Worm (Caenorhabditis elegans) whole organism, L4 larva: ENCODE data around the gene srh-266.
A peak's percentile ranks its signal among the peaks of the same experiment; 100 is the strongest.

Experiments used
- F10B5.3 ChIP-seq: sonication (generic microtip); optimal IDR thresholded peaks from 2 replicates; lab custom pipeline; 2016; ENCODE audit warnings: mild to moderate bottlenecking, missing genetic modification characterization, missing compliant biosample characterization
- R02D3.7 ChIP-seq: fragments of 150-350 bp; sonication (generic microtip); optimal IDR thresholded peaks from 3 replicates; lab custom pipeline; 2014; ENCODE audit warnings: missing biosample characterization, missing genetic modification characterization
- T20F7.1 ChIP-seq: fragments of 200-800 bp; sonication (Bioruptor generic); optimal IDR thresholded peaks from 2 replicates; lab custom pipeline; 2018; ENCODE audit warnings: mild to moderate bottlenecking, missing genetic modification characterization, missing compliant biosample characterization
- Y105C5A.15 ChIP-seq: fragments of 200-800 bp; sonication (Bioruptor generic); IDR thresholded peaks from 2 replicates; pipeline ENCODE4 v1.3.6; 2022; ENCODE audit warnings: missing genetic modification characterization, missing compliant biosample characterization
- Y48G9A.11 ChIP-seq: fragments of 200-800 bp; sonication (Bioruptor generic); IDR thresholded peaks from 2 replicates; pipeline ENCODE4 v1.3.6; 2022; ENCODE audit warnings: missing genetic modification reagents, missing genetic modification characterization, missing compliant biosample characterization
- Y5F2A.4 ChIP-seq: fragments of 200-800 bp; sonication (Bioruptor generic); optimal IDR thresholded peaks from 2 replicates; lab custom pipeline; 2018; ENCODE audit warnings: mild to moderate bottlenecking, missing genetic modification characterization, missing compliant biosample characterization
- Y75B8A.6 ChIP-seq: fragments of 200-800 bp; sonication (Bioruptor generic); IDR thresholded peaks from 2 replicates; pipeline ENCODE4 v1.3.6; 2022; ENCODE audit warnings: missing genetic modification reagents, missing genetic modification characterization, missing compliant biosample characterization
- ZK546.5 ChIP-seq, 2 experiments: sonication (generic microtip); optimal IDR thresholded peaks; 2 replicates each; lab custom pipeline; 2017; ENCODE audit warnings: missing biosample characterization in 2 of 2, missing genetic modification characterization in 2 of 2
- aha-1 ChIP-seq: fragments of 150-350 bp; peaks from one replicate; lab custom pipeline; 2014; ENCODE audit warnings: missing biosample characterization, missing genetic modification characterization
- arid-1 ChIP-seq: fragments of 200-800 bp; sonication (Bioruptor generic); conservative IDR thresholded peaks from 2 replicates; pipeline ENCODE4 v1.3.6; 2022; ENCODE audit warnings: missing genetic modification reagents, missing genetic modification characterization, missing compliant biosample characterization
- ceh-20 ChIP-seq: fragments of 200-800 bp; sonication (Bioruptor generic); IDR thresholded peaks from 2 replicates; pipeline ENCODE4 v1.3.6; 2022; ENCODE audit warnings: missing genetic modification reagents, missing genetic modification characterization, missing compliant biosample characterization
- cey-2 ChIP-seq: sonication (generic microtip); optimal IDR thresholded peaks from 3 replicates; lab custom pipeline; 2017; ENCODE audit warnings: missing genetic modification characterization, mild to moderate bottlenecking, missing compliant biosample characterization, antibody characterized with exemption, borderline replicate concordance; ENCODE audit not compliant: insufficient read depth
- dmd-6 ChIP-seq: fragments of 200-800 bp; sonication (Bioruptor generic); IDR thresholded peaks from 2 replicates; pipeline ENCODE4 v1.3.6; 2022; ENCODE audit warnings: missing genetic modification reagents, missing genetic modification characterization, missing compliant biosample characterization
- dmd-8 ChIP-seq: fragments of 200-800 bp; sonication (Bioruptor generic); IDR thresholded peaks from 2 replicates; pipeline ENCODE4 v1.3.6; 2022; ENCODE audit warnings: missing genetic modification characterization, missing compliant biosample characterization
- dmd-9 ChIP-seq: fragments of 200-800 bp; sonication (Bioruptor generic); IDR thresholded peaks from 2 replicates; pipeline ENCODE4 v1.3.6; 2022; ENCODE audit warnings: missing genetic modification reagents, missing genetic modification characterization, missing compliant biosample characterization
- dpl-1 ChIP-seq: fragments of 150-350 bp; optimal IDR thresholded peaks from 2 replicates; lab custom pipeline; 2014; ENCODE audit warnings: missing biosample characterization, missing genetic modification reagents, missing genetic modification characterization
- duxl-1 ChIP-seq: sonication (generic microtip); optimal IDR thresholded peaks from 2 replicates; lab custom pipeline; 2016; ENCODE audit warnings: mild to moderate bottlenecking, missing genetic modification characterization, moderate library complexity, missing compliant biosample characterization; ENCODE audit not compliant: poor library complexity
- dve-1 ChIP-seq: sonication (generic microtip); optimal IDR thresholded peaks from 2 replicates; lab custom pipeline; 2017; ENCODE audit warnings: antibody characterized with exemption, mild to moderate bottlenecking, missing genetic modification characterization, missing compliant biosample characterization; ENCODE audit not compliant: insufficient read depth
- fkh-10 ChIP-seq: fragments of 150-350 bp; optimal IDR thresholded peaks from 2 replicates; lab custom pipeline; 2014; ENCODE audit warnings: missing biosample characterization, missing genetic modification reagents, missing genetic modification characterization
- hif-1 ChIP-seq, 2 experiments: sonication (generic microtip); optimal IDR thresholded peaks; 2 replicates each; lab custom pipeline; 2016 to 2017; ENCODE audit warnings: missing compliant biosample characterization in 2 of 2, missing genetic modification characterization in 2 of 2, missing genetic modification reagents in 2 of 2, missing genotype in 2 of 2, mild to moderate bottlenecking in 1 of 2
- hlh-11 ChIP-seq: fragments of 200-800 bp; sonication (Bioruptor generic); optimal IDR thresholded peaks from 2 replicates; lab custom pipeline; 2018; ENCODE audit warnings: mild to moderate bottlenecking, missing genetic modification characterization, missing compliant biosample characterization
- lin-38 ChIP-seq: fragments of 200-800 bp; sonication (Bioruptor generic); IDR thresholded peaks from 2 replicates; pipeline ENCODE4 v1.3.6; 2022; ENCODE audit warnings: missing genetic modification reagents, missing genetic modification characterization, missing compliant biosample characterization
- lsy-2 ChIP-seq, 2 experiments: fragments of 150-350 bp in 1 of 2; sonication (generic microtip) in 1 of 2; optimal IDR thresholded peaks; 2 replicates each; lab custom pipeline; 2014 to 2017; ENCODE audit warnings: missing biosample characterization in 2 of 2, missing genetic modification characterization in 2 of 2
- mdl-1 ChIP-seq, 2 experiments: fragments of 150-350 bp in 1 of 2; sonication (generic microtip) in 1 of 2; optimal IDR thresholded peaks; 2 replicates each; lab custom pipeline; 2014 to 2017; ENCODE audit warnings: missing biosample characterization in 2 of 2, missing genetic modification characterization in 2 of 2
- mes-2 ChIP-seq: sonication (generic microtip); optimal IDR thresholded peaks from 2 replicates; lab custom pipeline; 2016; ENCODE audit warnings: missing genotype, mild to moderate bottlenecking, missing genetic modification characterization, missing compliant biosample characterization; ENCODE audit not compliant: poor library complexity, severe bottlenecking
- mxl-2 ChIP-seq: fragments of 200-800 bp; sonication (Bioruptor generic); conservative IDR thresholded peaks from 2 replicates; pipeline ENCODE4 v1.3.6; 2022; ENCODE audit warnings: missing genetic modification reagents, missing genetic modification characterization, missing compliant biosample characterization
- mxl-3 ChIP-seq: fragments of 200-800 bp; sonication (Bioruptor generic); optimal IDR thresholded peaks from 2 replicates; lab custom pipeline; 2018; ENCODE audit warnings: mild to moderate bottlenecking, missing genetic modification characterization, missing compliant biosample characterization
- nhr-102 ChIP-seq: sonication (generic microtip); optimal IDR thresholded peaks from 2 replicates; lab custom pipeline; 2016; ENCODE audit warnings: mild to moderate bottlenecking, missing genetic modification characterization, moderate library complexity, missing compliant biosample characterization
- nhr-111 ChIP-seq: fragments of 200-800 bp; sonication (Bioruptor generic); optimal IDR thresholded peaks from 2 replicates; lab custom pipeline; 2018; ENCODE audit warnings: mild to moderate bottlenecking, missing genetic modification characterization, missing compliant biosample characterization
- nhr-237 ChIP-seq: sonication (generic microtip); optimal IDR thresholded peaks from 2 replicates; lab custom pipeline; 2017; ENCODE audit warnings: missing biosample characterization, missing genetic modification characterization
- nhr-25 ChIP-seq: sonication (generic microtip); optimal IDR thresholded peaks from 2 replicates; lab custom pipeline; 2017; ENCODE audit warnings: missing genetic modification characterization, mild to moderate bottlenecking, missing compliant biosample characterization, antibody characterized with exemption, moderate library complexity, borderline replicate concordance; ENCODE audit not compliant: insufficient read depth
- nhr-28 ChIP-seq: fragments of 150-350 bp; optimal IDR thresholded peaks from 2 replicates; lab custom pipeline; 2014; ENCODE audit warnings: missing biosample characterization, missing genetic modification characterization
- nhr-41 ChIP-seq: fragments of 200-800 bp; sonication (Bioruptor generic); IDR thresholded peaks from 2 replicates; pipeline ENCODE4 v1.3.6; 2022; ENCODE audit warnings: missing genetic modification reagents, missing genetic modification characterization, missing compliant biosample characterization
- nhr-76 ChIP-seq: fragments of 150-350 bp; optimal IDR thresholded peaks from 2 replicates; lab custom pipeline; 2014; ENCODE audit warnings: missing biosample characterization, missing genetic modification characterization
- nhr-77 ChIP-seq: fragments of 150-350 bp; optimal IDR thresholded peaks from 2 replicates; lab custom pipeline; 2014; ENCODE audit warnings: missing biosample characterization, missing genetic modification characterization
- pqm-1 ChIP-seq: sonication (generic microtip); optimal IDR thresholded peaks from 2 replicates; lab custom pipeline; 2017; ENCODE audit warnings: missing biosample characterization, missing genetic modification characterization
- rbr-2 ChIP-seq: sonication (generic microtip); optimal IDR thresholded peaks from 2 replicates; lab custom pipeline; 2016; ENCODE audit warnings: missing genotype, missing genetic modification characterization, missing compliant biosample characterization
- skn-1 ChIP-seq: fragments of 150-350 bp; optimal IDR thresholded peaks from 2 replicates; lab custom pipeline; 2014; ENCODE audit warnings: missing biosample characterization, missing genetic modification characterization
- snpc-1.2 ChIP-seq: fragments of 200-800 bp; sonication (Bioruptor generic); IDR thresholded peaks from 2 replicates; pipeline ENCODE4 v1.3.6; 2022; ENCODE audit warnings: missing genetic modification reagents, missing genetic modification characterization, missing compliant biosample characterization
- unc-130 ChIP-seq: sonication (generic microtip); optimal IDR thresholded peaks from 2 replicates; lab custom pipeline; 2016; ENCODE audit warnings: missing genetic modification reagents, missing genetic modification characterization, missing compliant biosample characterization
- unc-39 ChIP-seq: sonication (generic microtip); optimal IDR thresholded peaks from 2 replicates; lab custom pipeline; 2017; ENCODE audit warnings: missing biosample characterization, missing genetic modification characterization
- unc-62 ChIP-seq, 3 experiments: fragments of 150-350 bp in 1 of 3; sonication (generic microtip); optimal IDR thresholded peaks in 2 of 3; peaks in 1 of 3; 1 replicate in 1 of 3; 2 replicates in 2 of 3; lab custom pipeline; 2014 to 2017; ENCODE audit warnings: missing biosample characterization in 3 of 3, missing genetic modification characterization in 3 of 3, missing genetic modification reagents in 3 of 3, missing genotype in 1 of 3
- vab-7 ChIP-seq: fragments of 200-800 bp; sonication (Bioruptor generic); IDR thresholded peaks from 2 replicates; pipeline ENCODE4 v1.3.6; 2022; ENCODE audit warnings: missing genetic modification reagents, missing genetic modification characterization, missing compliant biosample characterization
- zip-11 ChIP-seq: fragments of 200-800 bp; sonication (Bioruptor generic); IDR thresholded peaks from 2 replicates; pipeline ENCODE4 v1.3.6; 2022; ENCODE audit warnings: missing genetic modification characterization, missing compliant biosample characterization

Gene srh-266

DNA sequence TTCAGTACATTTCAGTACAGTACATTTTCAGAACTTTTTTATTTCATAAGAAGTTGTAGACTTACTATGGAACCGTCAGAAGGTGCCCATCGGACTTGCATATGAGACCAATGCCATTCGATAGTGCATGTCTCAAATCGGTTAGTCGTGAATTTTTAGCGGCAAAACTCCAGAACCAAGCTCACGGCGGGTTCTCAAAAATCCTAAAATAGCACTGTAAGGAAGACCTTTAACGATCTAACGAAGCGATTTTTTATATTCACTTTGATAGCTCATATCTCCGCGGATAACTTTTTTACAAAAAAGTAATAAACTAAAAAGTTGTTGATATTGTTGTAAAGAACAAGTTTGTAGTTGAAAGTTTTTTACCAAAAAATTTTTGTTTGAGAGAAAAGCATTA is 9.6 kb downstream of the srh-266 start, which contains the start of gene sru-25:
sru-25 (minus strand) TSS at position 101 of the 400 bp plus-strand sequence.
- TF ChIP-seq cey-2 (tag; lab: Kevin White, UChicago) (no peak), nhr-77 (tag; lab: Kevin White, UChicago) (no peak), Y48G9A.11 (GFP tag; lab: Robert Waterston, UW) (no peak), nhr-237 (tag; lab: Kevin White, UChicago) (no peak), vab-7 (GFP tag; lab: Robert Waterston, UW) (no peak), lsy-2 (tag; optimal IDR thresholded peaks at IDR 0.05; lab: Kevin White, UChicago) (no peak), dmd-8 (GFP tag; lab: Robert Waterston, UW) (no peak), Y75B8A.6 (GFP tag; lab: Robert Waterston, UW) (no peak), nhr-76 (no peak), nhr-41 (no peak), R02D3.7 (tag; lab: Kevin White, UChicago) (no peak), nhr-25 (tag; lab: Kevin White, UChicago) (no peak), Y5F2A.4 (no peak), lin-38 (GFP tag; lab: Robert Waterston, UW) (no peak), nhr-102 (tag; lab: Kevin White, UChicago) (no peak), nhr-28 (no peak), rbr-2 (tag; lab: Kevin White, UChicago) (no peak)
- TF ChIP-seq, all 104 proteins: peak for 0

DNA sequence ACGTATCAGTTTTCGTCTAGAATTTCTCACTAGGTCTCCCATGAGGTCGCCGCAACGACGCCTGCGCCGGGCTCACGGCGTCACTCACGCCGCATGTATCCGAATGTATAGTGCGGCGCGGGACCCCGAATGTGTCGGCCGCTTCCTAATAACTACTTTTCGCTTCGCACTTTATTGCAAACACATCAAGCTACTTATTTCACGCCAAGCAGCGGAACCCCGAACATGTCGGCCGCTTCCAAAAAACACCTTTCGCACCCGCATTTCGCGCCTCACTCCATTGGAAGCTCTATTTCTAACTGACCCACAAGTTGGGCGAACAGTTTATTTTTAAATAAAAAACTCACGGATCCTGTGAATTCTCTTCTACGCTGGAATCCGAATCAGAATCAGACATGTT is 11.5 kb downstream of the srh-266 start:
- TF ChIP-seq nhr-111 (GFP tag; lab: Kevin White, UChicago) (no peak), nhr-28 (no peak), arid-1 (GFP tag; lab: Robert Waterston, UW) (no peak), Y48G9A.11 (GFP tag; lab: Robert Waterston, UW) (no peak), nhr-76 (no peak), snpc-1.2 (GFP tag; lab: Robert Waterston, UW) (no peak), hlh-11 (tag; lab: Kevin White, UChicago) (no peak), T20F7.1 (GFP tag; lab: Kevin White, UChicago) (no peak), mdl-1 (tag; optimal IDR thresholded peaks at IDR 0.05; lab: Kevin White, UChicago) (no peak), nhr-25 (tag; lab: Kevin White, UChicago) (no peak), dve-1 (tag; lab: Kevin White, UChicago) (no peak), Y75B8A.6 (GFP tag; lab: Robert Waterston, UW) (no peak), mxl-2 (no peak), pqm-1 (tag; lab: Kevin White, UChicago) (no peak), Y105C5A.15 (GFP tag; lab: Robert Waterston, UW) (no peak), dpl-1 (GFP tag; lab: Kevin White, UChicago) (no peak), unc-39 (tag; lab: Kevin White, UChicago) (no peak), zip-11 (GFP tag; lab: Robert Waterston, UW) (no peak), fkh-10 (no peak)

DNA sequence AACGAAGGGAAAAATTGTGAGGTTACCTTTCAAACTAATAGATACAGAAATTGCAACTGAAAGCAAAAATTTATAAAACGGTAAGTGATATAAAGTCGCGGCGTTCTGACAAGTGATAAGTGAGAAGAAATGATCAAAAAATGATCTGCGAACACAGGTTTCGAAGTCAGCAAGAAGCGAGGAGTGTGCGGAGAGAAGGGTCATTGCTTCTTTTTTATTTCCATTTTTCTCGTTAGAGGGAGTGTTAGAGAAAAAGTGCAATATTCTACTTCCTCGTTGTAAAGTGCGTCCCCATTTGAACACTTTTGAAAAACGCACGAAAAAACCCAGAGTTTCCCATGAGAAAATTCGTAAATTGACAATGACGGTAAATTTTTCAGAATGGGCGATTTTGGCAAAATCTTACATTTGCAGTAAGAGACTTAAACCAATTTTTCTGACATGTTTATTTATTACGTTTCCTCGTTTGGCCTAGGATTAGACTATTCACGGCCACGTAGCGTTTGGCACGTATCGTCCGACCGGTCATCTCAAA is 12.0 kb downstream of the srh-266 start, which contains the start of the genes fbxa-72 and srx-21:
fbxa-72 (minus strand) TSS at position 204 of the 535 bp plus-strand sequence.
srx-21 (plus strand) TSS at position 485 of the 535 bp plus-strand sequence.
- TF ChIP-seq nhr-28: peak; percentile 90
- no peak for TF ChIP-seq ZK546.5 (tag; optimal IDR thresholded peaks at IDR 0.05; lab: Kevin White, UChicago)
- no peak for TF ChIP-seq Y5F2A.4
- TF ChIP-seq F10B5.3 (tag; lab: Kevin White, UChicago): no peak
- TF ChIP-seq nhr-77 (tag; lab: Kevin White, UChicago): peak; percentile 52
- peak; percentile 52 for TF ChIP-seq hlh-11 (tag; lab: Kevin White, UChicago)
- peak; percentile 43 for TF ChIP-seq dve-1 (tag; lab: Kevin White, UChicago)
- no peak for TF ChIP-seq unc-130
- TF ChIP-seq mdl-1 (tag; optimal IDR thresholded peaks at IDR 0.05; lab: Kevin White, UChicago): peak in 1 of 2 experiments; percentile 28
- TF ChIP-seq nhr-25 (tag; lab: Kevin White, UChicago): peak; percentile 51
- TF ChIP-seq mxl-3: peak; percentile 36
- TF ChIP-seq pqm-1 (tag; lab: Kevin White, UChicago): peak; percentile 62
- no peak for TF ChIP-seq unc-39 (tag; lab: Kevin White, UChicago)
- peak; percentile 75 for TF ChIP-seq dmd-6 (GFP tag; lab: Robert Waterston, UW)
- peak; percentile 17 for TF ChIP-seq duxl-1 (tag; lab: Kevin White, UChicago)
- peak; percentile 65 for TF ChIP-seq aha-1 (tag; lab: Kevin White, UChicago)
- peak in 1 of 2 experiments; percentile 57 for TF ChIP-seq hif-1 (tag; optimal IDR thresholded peaks at IDR 0.05; lab: Kevin White, UChicago)
- TF ChIP-seq mes-2: peak; percentile 44
- no peak for TF ChIP-seq skn-1 (tag; lab: Kevin White, UChicago)
- TF ChIP-seq unc-62 (GFP tag; optimal IDR thresholded peaks at IDR 0.05 in 1 of 2; lab: Kevin White, UChicago): peak in 1 of 2 experiments; percentile 80
- TF ChIP-seq unc-62 (tag; optimal IDR thresholded peaks at IDR 0.05; lab: Kevin White, UChicago): no peak
- TF ChIP-seq dmd-9: no peak
- TF ChIP-seq Y105C5A.15 (GFP tag; lab: Robert Waterston, UW): no peak
- TF ChIP-seq ceh-20: no peak
